Worm (Caenorhabditis elegans): ENCODE results near the gene daf-36.

ce11 chrV:10228360-10228759 lies 2.9 kb upstream of the daf-36 start, which contains the start of gene fipr-4:
- TF ChIP-seq fos-1 (tag; optimal IDR thresholded peaks at IDR 0.05) (no peak), egl-27 (tag; optimal IDR thresholded peaks at IDR 0.05) (no peak), fkh-10 (GFP tag; optimal IDR thresholded peaks at IDR 0.05) (no peak), ceh-28 (tag; optimal IDR thresholded peaks at IDR 0.05) (no peak), ces-1 (GFP tag; optimal IDR thresholded peaks at IDR 0.05) (no peak), egl-43 (GFP tag; IDR thresholded peaks at IDR 0.05) (no peak)
